Worm (Caenorhabditis elegans) whole organism, young adult: Measurements from ENCODE around the gene sru-25.

Experiments used
- C06A6.2 ChIP-seq: fragments of 200-800 bp; sonication (Bioruptor generic); conservative IDR thresholded peaks from 2 replicates; pipeline ENCODE4 v1.3.6; 2022; ENCODE audit warnings: missing genetic modification characterization, missing compliant biosample characterization
- C17E4.6 ChIP-seq: fragments of 200-800 bp; sonication (Bioruptor generic); IDR thresholded peaks from 2 replicates; pipeline ENCODE4 v1.3.6; 2022; ENCODE audit warnings: missing genetic modification reagents, missing genetic modification characterization, missing compliant biosample characterization
- F33H1.4 ChIP-seq: fragments of 200-800 bp; sonication (Bioruptor generic); IDR thresholded peaks from 2 replicates; pipeline ENCODE4 v1.3.6; 2022; ENCODE audit warnings: missing genetic modification reagents, missing genetic modification characterization, missing compliant biosample characterization
- F55B11.4 ChIP-seq: sonication (generic microtip); optimal IDR thresholded peaks from 2 replicates; lab custom pipeline; 2016; ENCODE audit warnings: missing compliant biosample characterization, missing genetic modification characterization, borderline replicate concordance; ENCODE audit not compliant: insufficient read depth
- T26A5.8 ChIP-seq: sonication (generic microtip); optimal IDR thresholded peaks from 2 replicates; lab custom pipeline; 2016; ENCODE audit warnings: missing genetic modification characterization, missing compliant biosample characterization
- Y56A3A.18 ChIP-seq: fragments of 200-800 bp; sonication (Bioruptor generic); IDR thresholded peaks from 2 replicates; pipeline ENCODE4 v1.3.6; 2022; ENCODE audit warnings: missing genetic modification reagents, missing genetic modification characterization, missing compliant biosample characterization
- Y67H2A.10 ChIP-seq: fragments of 200-800 bp; sonication (Bioruptor generic); conservative IDR thresholded peaks from 2 replicates; pipeline ENCODE4 v1.3.6; 2022; ENCODE audit warnings: missing genetic modification reagents, missing genetic modification characterization, missing compliant biosample characterization
- aptf-3 ChIP-seq: fragments of 200-800 bp; sonication (Bioruptor generic); IDR thresholded peaks from 2 replicates; pipeline ENCODE4 v1.3.6; 2022; ENCODE audit warnings: missing genetic modification characterization, missing compliant biosample characterization
- bed-2 ChIP-seq: fragments of 200-800 bp; sonication (Bioruptor generic); IDR thresholded peaks from 2 replicates; pipeline ENCODE4 v1.3.6; 2022; ENCODE audit warnings: missing genetic modification reagents, missing genetic modification characterization, missing compliant biosample characterization
- ccch-3 ChIP-seq: fragments of 200-800 bp; sonication (Bioruptor generic); optimal IDR thresholded peaks from 2 replicates; lab custom pipeline; 2018; ENCODE audit warnings: mild to moderate bottlenecking, missing genetic modification characterization, missing compliant biosample characterization
- ceh-58 ChIP-seq: fragments of 200-800 bp; sonication (Bioruptor generic); IDR thresholded peaks from 2 replicates; pipeline ENCODE4 v1.3.6; 2022; ENCODE audit warnings: missing genetic modification characterization, missing compliant biosample characterization
- fkh-3 ChIP-seq: sonication (generic microtip); optimal IDR thresholded peaks from 2 replicates; lab custom pipeline; 2016; ENCODE audit warnings: mild to moderate bottlenecking, missing genetic modification characterization, missing compliant biosample characterization
- lsy-27 ChIP-seq: sonication (generic microtip); optimal IDR thresholded peaks from 2 replicates; lab custom pipeline; 2017; ENCODE audit warnings: missing genetic modification characterization, mild to moderate bottlenecking, missing compliant biosample characterization, antibody characterized with exemption, missing genotype, borderline replicate concordance; ENCODE audit not compliant: insufficient read depth
- mes-4 ChIP-seq: sonication (generic microtip); optimal IDR thresholded peaks from 2 replicates; lab custom pipeline; 2016; ENCODE audit warnings: missing genotype, missing genetic modification characterization, missing compliant biosample characterization
- rcor-1 ChIP-seq: fragments of 200-800 bp; sonication (Bioruptor generic); IDR thresholded peaks from 2 replicates; pipeline ENCODE4 v1.3.6; 2022; ENCODE audit warnings: missing genetic modification reagents, missing genetic modification characterization, missing compliant biosample characterization
- snpc-4 ChIP-seq, 5 experiments: fragments of 150-350 bp in 1 of 5; sonication (generic microtip) in 4 of 5; optimal IDR thresholded peaks; 2 replicates each; lab custom pipeline; 2014 to 2018; ENCODE audit warnings: missing genetic modification characterization in 5 of 5, missing biosample characterization in 3 of 5, antibody characterized with exemption in 2 of 5, mild to moderate bottlenecking in 2 of 5, missing compliant biosample characterization in 2 of 5, missing genotype in 2 of 5, moderate library complexity in 2 of 5, missing genetic modification reagents in 1 of 5
- somi-1 ChIP-seq: fragments of 200-800 bp; sonication (Bioruptor generic); optimal IDR thresholded peaks from 2 replicates; lab custom pipeline; 2018; ENCODE audit warnings: mild to moderate bottlenecking, missing genetic modification characterization, missing compliant biosample characterization
- tbx-9 ChIP-seq: sonication (generic microtip); optimal IDR thresholded peaks from 2 replicates; lab custom pipeline; 2016; ENCODE audit warnings: borderline replicate concordance, missing genetic modification characterization, inconsistent platforms, missing compliant biosample characterization
- xnd-1 ChIP-seq: sonication (generic microtip); optimal IDR thresholded peaks from 2 replicates; lab custom pipeline; 2016; ENCODE audit warnings: missing genotype, missing genetic modification reagents, missing genetic modification characterization, missing compliant biosample characterization
- ztf-18 ChIP-seq: sonication (generic microtip); optimal IDR thresholded peaks from 2 replicates; lab custom pipeline; 2016; ENCODE audit warnings: missing genotype, mild to moderate bottlenecking, missing genetic modification characterization, missing compliant biosample characterization
- ztf-3 ChIP-seq: fragments of 200-800 bp; sonication (Bioruptor generic); optimal IDR thresholded peaks from 2 replicates; lab custom pipeline; 2018; ENCODE audit warnings: mild to moderate bottlenecking, missing genetic modification characterization, missing compliant biosample characterization

Gene sru-25

ce11 chrV:624922-625321 lies 49.2 kb downstream of the sru-25 start, which contains the start of gene srt-17:
srt-17 (minus strand) TSS chrV:625022.
- TF ChIP-seq rcor-1 (GFP tag; lab: Robert Waterston, UW) (no peak), aptf-3 (no peak)

- TF ChIP-seq F55B11.4 (tag; lab: Kevin White, UChicago) (no peak), bed-2 (no peak), xnd-1 (tag; lab: Kevin White, UChicago) (no peak), tbx-9 (no peak), fkh-3 (tag; lab: Kevin White, UChicago) (no peak), ceh-58 (GFP tag; lab: Robert Waterston, UW) (no peak), Y56A3A.18 (GFP tag; lab: Robert Waterston, UW) (no peak), ztf-18 (tag; lab: Kevin White, UChicago) (no peak), ccch-3 (GFP tag; lab: Kevin White, UChicago) (no peak), snpc-4 (GFP tag; optimal IDR thresholded peaks at IDR 0.05; lab: Kevin White, UChicago) (no peak), snpc-4 (tag; optimal IDR thresholded peaks at IDR 0.05; lab: Kevin White, UChicago) (no peak), Y67H2A.10 (GFP tag; lab: Robert Waterston, UW) (no peak), C17E4.6 (GFP tag; lab: Robert Waterston, UW) (no peak), F33H1.4 (GFP tag; lab: Robert Waterston, UW) (no peak), C06A6.2 (GFP tag; lab: Robert Waterston, UW) (no peak), somi-1 (GFP tag; lab: Kevin White, UChicago) (no peak), ztf-3 (no peak), T26A5.8 (tag; lab: Kevin White, UChicago) (no peak), lsy-27 (tag; lab: Kevin White, UChicago) (no peak), mes-4 (no peak)
These were observed 51.2 kb downstream of the sru-25 start, which contains the start of gene F48G7.5 for ce11 chrV:622902-623301. F48G7.5 (minus strand) TSS chrV:622935.
